Worm (Caenorhabditis elegans) whole organism, L4/young adult: Measurements from ENCODE around the gene hsp-75.

Experiments
- W03F9.2 ChIP-seq: fragments of 150-350 bp; optimal IDR thresholded peaks from 2 replicates; lab custom pipeline; 2014; ENCODE audit warnings: missing biosample characterization, missing genetic modification characterization
- dao-5 ChIP-seq: sonication (generic microtip); optimal IDR thresholded peaks from 2 replicates; lab custom pipeline; 2016; ENCODE audit warnings: missing genotype, missing genetic modification characterization, moderate library complexity, missing compliant biosample characterization
- him-1 ChIP-seq: sonication (generic microtip); optimal IDR thresholded peaks from 2 replicates; lab custom pipeline; 2016; ENCODE audit warnings: missing genotype, missing genetic modification reagents, missing genetic modification characterization, missing compliant biosample characterization

The hsp-75 gene

ce11 chrIII:7207903-7208497, 18.5 kb downstream of the hsp-75 start, which contains the start of gene rpl-6:
Gene rpl-6, plus strand, starts transcription at chrIII:7208447.
- TF ChIP-seq dao-5 (tag; lab: Kevin White, UChicago) (no peak), W03F9.2 (peak; percentile 93)

DNA sequence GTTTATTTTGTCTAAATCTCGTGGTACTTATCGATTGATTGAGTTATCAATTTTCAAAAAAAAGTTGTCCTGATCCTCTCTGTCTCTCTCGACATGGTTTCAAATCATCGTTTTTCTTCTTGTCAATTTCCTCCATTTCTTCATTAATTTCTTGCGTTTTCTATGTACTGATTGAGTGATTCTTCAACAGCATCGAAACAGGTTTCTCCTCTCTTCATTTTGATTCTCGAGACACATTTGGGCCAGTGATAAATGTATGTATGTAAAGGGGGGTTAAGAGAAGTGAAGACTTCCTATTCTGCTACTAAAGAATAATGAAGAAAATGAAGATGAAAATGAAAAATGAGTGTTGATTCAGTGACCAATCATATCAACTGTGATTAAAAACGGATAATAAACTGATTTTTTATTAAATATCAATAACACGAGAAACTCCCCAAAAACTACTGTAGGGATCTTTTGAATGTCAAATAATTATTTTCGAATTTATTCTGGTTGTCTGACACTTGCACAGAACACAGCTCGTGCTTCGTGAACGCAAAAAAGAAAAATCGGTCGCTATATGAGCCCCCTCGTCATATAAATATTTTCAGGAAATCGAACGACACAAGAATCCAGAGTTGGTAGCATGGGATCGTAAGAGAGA, 23.3 kb downstream of the hsp-75 start:
- TF ChIP-seq W03F9.2 (no peak), him-1 (tag; lab: Kevin White, UChicago) (no peak), dao-5 (tag; lab: Kevin White, UChicago) (no peak)

- TF ChIP-seq him-1 (tag; lab: Kevin White, UChicago) (no peak), dao-5 (tag; lab: Kevin White, UChicago) (no peak), W03F9.2 (no peak)
Measured at ce11 chrIII:7201378-7202256, 24.9 kb downstream of the hsp-75 start, which contains the start of gene dpy-31. Gene dpy-31, plus strand, starts transcription at chrIII:7202206.

DNA sequence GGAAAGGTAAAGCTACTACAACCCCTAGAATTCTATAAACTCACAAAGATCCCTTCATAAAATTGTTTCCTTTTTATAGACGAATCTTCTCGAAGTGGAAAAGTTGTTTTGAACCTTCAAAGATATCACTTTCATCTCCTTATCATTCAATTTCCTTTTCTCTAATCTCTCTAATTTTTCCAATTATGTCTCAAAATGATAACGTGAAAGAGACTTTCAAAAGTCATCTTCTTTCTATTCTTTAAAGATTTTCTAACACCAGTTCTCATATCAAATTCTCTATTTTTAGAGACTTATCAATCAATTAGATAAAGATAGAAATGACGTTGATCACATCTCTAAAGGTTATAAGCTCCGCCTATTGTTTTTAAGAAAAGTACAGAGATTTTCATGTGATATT, 27.0 kb downstream of the hsp-75 start:
- TF ChIP-seq dao-5 (tag; lab: Kevin White, UChicago): no peak
- no peak for TF ChIP-seq W03F9.2
- no peak for TF ChIP-seq him-1 (tag; lab: Kevin White, UChicago)

- TF ChIP-seq dao-5 (tag; lab: Kevin White, UChicago) (no peak), him-1 (tag; lab: Kevin White, UChicago) (no peak), W03F9.2 (peak; percentile 56)
Measured at ce11 chrIII:7198838-7199237, 27.7 kb downstream of the hsp-75 start, which contains the start of gene pfd-5. Gene pfd-5, minus strand, starts transcription at chrIII:7198884.

DNA sequence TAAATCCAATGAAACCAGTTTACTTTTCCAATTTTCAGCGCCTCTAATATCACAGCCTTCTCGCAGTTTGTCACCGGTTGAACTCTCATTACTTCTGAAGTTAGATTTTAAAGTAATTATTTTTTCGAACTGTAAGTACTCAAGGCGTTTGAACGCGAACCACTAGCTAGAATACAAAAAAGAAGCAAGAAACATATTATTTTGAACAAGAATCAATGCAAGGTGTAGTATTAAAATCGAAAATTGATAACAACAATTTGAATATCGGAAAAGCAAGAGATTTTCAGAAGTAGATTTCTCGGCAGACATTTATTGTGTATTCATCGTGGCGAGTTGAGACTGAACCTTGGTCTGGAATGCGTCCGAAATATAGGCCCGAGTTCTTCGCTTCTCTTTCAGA, 28.5 kb downstream of the hsp-75 start, which contains the start of gene exos-9:
Gene exos-9 (minus strand): TSS at position 101 of the 400 bp plus-strand sequence.
- TF ChIP-seq dao-5 (tag; lab: Kevin White, UChicago) (no peak), him-1 (tag; lab: Kevin White, UChicago) (no peak), W03F9.2 (no peak)

DNA sequence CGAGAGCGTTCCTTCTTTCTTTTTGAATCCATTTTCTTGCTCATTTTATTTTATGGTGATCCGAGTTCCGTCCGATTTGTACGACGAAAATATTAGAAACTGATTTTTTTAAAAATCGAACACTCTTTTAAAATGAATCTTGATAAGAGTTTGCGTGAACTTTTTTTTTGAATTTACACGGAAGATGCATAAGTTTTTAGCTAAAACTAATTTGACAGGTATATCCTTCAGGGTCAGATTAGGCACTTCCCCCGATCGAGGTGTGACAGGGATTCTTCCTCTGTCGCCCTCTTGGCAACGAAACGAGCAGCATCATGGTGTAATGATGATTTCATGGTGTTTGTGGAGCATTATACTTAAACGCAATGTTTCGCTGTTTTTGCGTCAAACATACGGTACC, 31.2 kb downstream of the hsp-75 start, which contains the start of gene F37C12.18:
Gene F37C12.18 (minus strand): TSS at position 101 of the 400 bp plus-strand sequence.
- TF ChIP-seq dao-5 (tag; lab: Kevin White, UChicago): no peak
- no peak for TF ChIP-seq W03F9.2
- no peak for TF ChIP-seq him-1 (tag; lab: Kevin White, UChicago)

- TF ChIP-seq him-1 (tag; lab: Kevin White, UChicago) (no peak), dao-5 (tag; lab: Kevin White, UChicago) (no peak), W03F9.2 (no peak)
Measured at ce11 chrIII:7192942-7193665, 33.4 kb downstream of the hsp-75 start, which contains the start of gene mec-14. Gene mec-14, minus strand, starts transcription at chrIII:7192992.

ce11 chrIII:7189581-7190128, 36.9 kb downstream of the hsp-75 start, which contains the start of gene rps-21:
Gene rps-21, minus strand, starts transcription at chrIII:7189631.
- TF ChIP-seq W03F9.2 (peak; percentile 67), him-1 (tag; lab: Kevin White, UChicago) (no peak), dao-5 (tag; lab: Kevin White, UChicago) (no peak)

ce11 chrIII:7188300-7189052, 38.0 kb downstream of the hsp-75 start, which contains the start of the genes F37C12.21 and F37C12.10:
Gene F37C12.21, plus strand, starts transcription at chrIII:7188357.
Gene F37C12.10, minus strand, starts transcription at chrIII:7188384.
- no peak for TF ChIP-seq dao-5 (tag; lab: Kevin White, UChicago)
- no peak for TF ChIP-seq him-1 (tag; lab: Kevin White, UChicago)
- TF ChIP-seq W03F9.2: no peak

DNA sequence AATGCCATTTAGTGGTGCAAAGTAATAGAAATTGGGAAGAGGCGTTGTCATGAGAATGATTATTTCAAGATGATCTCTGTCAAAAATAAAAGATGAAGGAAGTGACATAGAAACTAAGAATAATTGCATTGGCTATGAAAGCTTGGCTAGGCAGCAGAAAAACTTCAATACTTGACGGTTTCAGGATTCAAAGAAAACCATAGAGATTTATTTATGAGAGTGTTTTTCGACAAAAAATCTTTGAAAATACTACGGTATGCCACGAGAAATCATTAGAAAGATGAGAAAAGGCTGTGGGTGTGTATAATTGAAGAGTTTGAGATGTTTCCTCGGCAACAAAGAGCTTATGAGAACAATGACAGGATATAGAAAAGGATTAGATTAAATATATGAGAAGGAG, 41.0 kb downstream of the hsp-75 start, which contains the start of gene F37C12.14:
Gene F37C12.14 (minus strand): TSS at position 101 of the 400 bp plus-strand sequence.
- TF ChIP-seq him-1 (tag; lab: Kevin White, UChicago) (no peak), W03F9.2 (no peak), dao-5 (tag; lab: Kevin White, UChicago) (no peak)

DNA sequence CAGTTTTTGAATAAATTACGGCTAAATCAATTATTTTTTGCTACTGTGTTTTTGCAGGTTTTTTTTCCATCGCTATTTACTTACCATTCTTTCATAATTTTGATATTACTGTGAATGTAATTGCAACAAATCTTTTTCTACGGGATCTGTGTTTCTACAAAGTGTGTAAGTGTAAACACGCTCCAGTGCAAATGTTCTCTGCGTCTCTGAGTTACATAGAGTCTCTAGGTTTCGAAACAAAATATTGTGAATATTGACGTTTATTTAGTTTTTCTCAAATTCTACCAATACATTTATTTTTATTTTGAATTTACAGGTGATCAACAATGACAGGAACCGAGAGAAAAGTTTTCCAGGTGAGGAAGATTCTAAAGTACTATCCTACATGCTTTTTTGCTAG, 42.5 kb downstream of the hsp-75 start, which contains the start of gene yju-2:
Gene yju-2 (plus strand): TSS at position 315 of the 400 bp plus-strand sequence.
- no peak for TF ChIP-seq W03F9.2
- TF ChIP-seq dao-5 (tag; lab: Kevin White, UChicago): no peak
- no peak for TF ChIP-seq him-1 (tag; lab: Kevin White, UChicago)
